Fruit fly (Drosophila melanogaster) whole organism, embryonic: ENCODE data around the gene CG34242.

Experiments
- Aef1 ChIP-seq: fragments of 200-800 bp; sonication (Bioruptor generic); IDR thresholded peaks from 3 replicates; pipeline ENCODE4 v1.3.6; 2022; ENCODE audit warnings: missing biosample characterization, missing genetic modification characterization
- CG11085 ChIP-seq: fragments of 200-800 bp; sonication (Bioruptor generic); IDR thresholded peaks from 2 replicates; pipeline ENCODE4 v1.3.6; 2022; ENCODE audit warnings: missing biosample characterization, missing genetic modification characterization
- CG11093 ChIP-seq: fragments of 200-800 bp; sonication (Bioruptor generic); IDR thresholded peaks from 3 replicates; pipeline ENCODE4 v1.3.6; 2022; ENCODE audit warnings: missing biosample characterization, missing genetic modification characterization
- CG14441 ChIP-seq: fragments of 200-800 bp; sonication (Bioruptor generic); IDR thresholded peaks from 2 replicates; pipeline ENCODE4 v1.3.6; 2022; ENCODE audit warnings: missing biosample characterization, missing genetic modification characterization
- CG14860 ChIP-seq: fragments of 200-800 bp; sonication (Bioruptor generic); IDR thresholded peaks from 3 replicates; pipeline ENCODE4 v1.3.6; 2022; ENCODE audit warnings: missing biosample characterization, missing genetic modification characterization; ENCODE audit not compliant: partially characterized antibody
- CG15514 ChIP-seq: fragments of 200-800 bp; sonication (Bioruptor generic); optimal IDR thresholded peaks from 3 replicates; lab custom pipeline; 2017; ENCODE audit warnings: missing biosample characterization, missing genetic modification characterization, mild to moderate bottlenecking, moderate library complexity, missing genetic modification reagents
- CG16863 ChIP-seq: fragments of 200-800 bp; sonication (Bioruptor generic); optimal IDR thresholded peaks from 3 replicates; lab custom pipeline; 2016; ENCODE audit warnings: missing biosample characterization, missing genetic modification characterization
- CG17612 ChIP-seq: fragments of 200-800 bp; sonication (Bioruptor generic); IDR thresholded peaks from 2 replicates; pipeline ENCODE4 v1.3.6; 2022; ENCODE audit warnings: missing biosample characterization, missing genetic modification characterization
- CG3065 ChIP-seq: fragments of 200-800 bp; sonication (Bioruptor generic); optimal IDR thresholded peaks from 2 replicates; lab custom pipeline; 2016; ENCODE audit warnings: missing biosample characterization, missing genetic modification characterization
- CG3281 ChIP-seq: fragments of 200-800 bp; sonication (Bioruptor generic); optimal IDR thresholded peaks from 3 replicates; lab custom pipeline; 2017; ENCODE audit warnings: missing biosample characterization, mild to moderate bottlenecking, missing genetic modification characterization
- CG3847 ChIP-seq: fragments of 200-800 bp; sonication (Bioruptor generic); IDR thresholded peaks from 2 replicates; pipeline ENCODE4 v1.3.6; 2022; ENCODE audit warnings: missing biosample characterization, missing genetic modification characterization
- CG4282 ChIP-seq: fragments of 200-800 bp; sonication (Bioruptor generic); optimal IDR thresholded peaks from 2 replicates; lab custom pipeline; 2016; ENCODE audit warnings: missing biosample characterization, missing genetic modification characterization
- CG6272 ChIP-seq: fragments of 200-800 bp; sonication (Bioruptor generic); IDR thresholded peaks from 2 replicates; pipeline ENCODE4 v1.3.6; 2022; ENCODE audit warnings: missing biosample characterization, missing genetic modification characterization
- CG6765 ChIP-seq: fragments of 200-800 bp; sonication (Bioruptor generic); optimal IDR thresholded peaks from 3 replicates; lab custom pipeline; 2017; ENCODE audit warnings: missing biosample characterization, mild to moderate bottlenecking, missing genetic modification characterization
- CG6813 ChIP-seq: fragments of 200-800 bp; sonication (Bioruptor generic); optimal IDR thresholded peaks from 2 replicates; lab custom pipeline; 2017; ENCODE audit warnings: missing biosample characterization, missing genetic modification characterization, mild to moderate bottlenecking, moderate library complexity, missing genetic modification reagents
- CG7271 ChIP-seq: fragments of 200-800 bp; sonication (Bioruptor generic); optimal IDR thresholded peaks from 2 replicates; lab custom pipeline; 2018; ENCODE audit warnings: missing biosample characterization, mild to moderate bottlenecking, missing genetic modification characterization, moderate library complexity
- CG7745 ChIP-seq: fragments of 200-800 bp; sonication (Bioruptor generic); optimal IDR thresholded peaks from 2 replicates; lab custom pipeline; 2018; ENCODE audit warnings: missing biosample characterization, mild to moderate bottlenecking, missing genetic modification characterization, moderate library complexity
- CG9932 ChIP-seq: fragments of 200-800 bp; sonication (Bioruptor generic); IDR thresholded peaks from 2 replicates; pipeline ENCODE4 v1.3.6; 2022; ENCODE audit warnings: missing biosample characterization, missing genetic modification characterization
- Dip3 ChIP-seq: fragments of 200-800 bp; sonication (Bioruptor generic); optimal IDR thresholded peaks from 3 replicates; lab custom pipeline; 2016; ENCODE audit warnings: missing biosample characterization, missing genetic modification characterization
- Dp ChIP-seq: fragments of 200-800 bp; sonication (Bioruptor generic); optimal IDR thresholded peaks from 2 replicates; lab custom pipeline; 2018; ENCODE audit warnings: missing biosample characterization, mild to moderate bottlenecking, missing genetic modification characterization, moderate library complexity
- Drgx ChIP-seq: fragments of 200-800 bp; sonication (Bioruptor generic); IDR thresholded peaks from 2 replicates; pipeline ENCODE4 v1.3.6; 2022; ENCODE audit warnings: missing biosample characterization, missing genetic modification characterization
- HLH4C ChIP-seq: fragments of 200-800 bp; sonication (Bioruptor generic); IDR thresholded peaks from 3 replicates; pipeline ENCODE4 v1.3.6; 2022; ENCODE audit warnings: missing biosample characterization, missing genetic modification characterization; ENCODE audit not compliant: partially characterized antibody
- HmgD ChIP-seq: fragments of 200-800 bp; sonication (Bioruptor generic); optimal IDR thresholded peaks from 3 replicates; lab custom pipeline; 2016; ENCODE audit warnings: missing biosample characterization, missing genetic modification characterization
- Hmr ChIP-seq: fragments of 200-800 bp; sonication (Bioruptor generic); optimal IDR thresholded peaks from 3 replicates; lab custom pipeline; 2017; ENCODE audit warnings: mild to moderate bottlenecking, missing biosample characterization, missing genetic modification reagents, missing genetic modification characterization
- Lim3 ChIP-seq: fragments of 200-800 bp; sonication (Bioruptor generic); IDR thresholded peaks from 2 replicates; pipeline ENCODE4 v1.3.6; 2022; ENCODE audit warnings: missing biosample characterization, missing genetic modification characterization
- NFAT ChIP-seq: fragments of 200-800 bp; sonication (Bioruptor generic); IDR thresholded peaks from 2 replicates; pipeline ENCODE4 v1.3.6; 2022; ENCODE audit warnings: missing biosample characterization, missing genetic modification characterization
- Nf-YB ChIP-seq: fragments of 200-800 bp; sonication (Bioruptor generic); optimal IDR thresholded peaks from 3 replicates; lab custom pipeline; 2019; ENCODE audit warnings: missing biosample characterization, mild to moderate bottlenecking, missing genetic modification characterization, moderate library complexity
- Sry-β ChIP-seq: fragments of 200-800 bp; sonication (Bioruptor generic); optimal IDR thresholded peaks from 2 replicates; lab custom pipeline; 2018; ENCODE audit warnings: missing biosample characterization, mild to moderate bottlenecking, missing genetic modification characterization, moderate library complexity
- Ssrp ChIP-seq: fragments of 200-800 bp; sonication (Bioruptor generic); optimal IDR thresholded peaks from 2 replicates; lab custom pipeline; 2018; ENCODE audit warnings: missing biosample characterization, mild to moderate bottlenecking, missing genetic modification characterization, moderate library complexity
- TFAM ChIP-seq: fragments of 200-800 bp; sonication (Bioruptor generic); optimal IDR thresholded peaks from 2 replicates; lab custom pipeline; 2017; ENCODE audit warnings: missing biosample characterization, missing genetic modification characterization, inconsistent platforms
- Vsx1 ChIP-seq: fragments of 200-800 bp; sonication (Bioruptor generic); optimal IDR thresholded peaks from 2 replicates; lab custom pipeline; 2017; ENCODE audit warnings: missing biosample characterization, mild to moderate bottlenecking, missing genetic modification characterization, missing genetic modification reagents
- ab ChIP-seq: fragments of 200-800 bp; sonication (Bioruptor generic); optimal IDR thresholded peaks from 2 replicates; lab custom pipeline; 2016; ENCODE audit warnings: missing biosample characterization, missing genetic modification characterization
- bigmax ChIP-seq: fragments of 200-800 bp; sonication (Bioruptor generic); optimal IDR thresholded peaks from 2 replicates; lab custom pipeline; 2018; ENCODE audit warnings: missing biosample characterization, mild to moderate bottlenecking, missing genetic modification characterization
- cato ChIP-seq: fragments of 200-800 bp; sonication (Bioruptor generic); optimal IDR thresholded peaks from 2 replicates; lab custom pipeline; 2016; ENCODE audit warnings: missing biosample characterization, missing genetic modification characterization, borderline replicate concordance
- danr ChIP-seq: fragments of 200-800 bp; sonication (Bioruptor generic); IDR thresholded peaks from 2 replicates; pipeline ENCODE4 v1.3.6; 2022; ENCODE audit warnings: missing biosample characterization, missing genetic modification characterization
- dmrt99B ChIP-seq: fragments of 200-800 bp; sonication (Bioruptor generic); optimal IDR thresholded peaks from 2 replicates; lab custom pipeline; 2018; ENCODE audit warnings: missing biosample characterization, mild to moderate bottlenecking, missing genetic modification characterization, moderate library complexity
- en ChIP-seq: fragments of 200-800 bp; sonication (Bioruptor generic); optimal IDR thresholded peaks from 2 replicates; lab custom pipeline; 2016; ENCODE audit warnings: missing biosample characterization, missing genetic modification characterization
- eve ChIP-seq, 2 experiments: fragments of >200 bp; optimal IDR thresholded peaks; 2 replicates each; lab custom pipeline; 2017; ENCODE audit warnings: missing biosample characterization in 2 of 2, missing genetic modification characterization in 2 of 2
- fd3F ChIP-seq: fragments of 200-800 bp; sonication (Bioruptor generic); optimal IDR thresholded peaks from 2 replicates; lab custom pipeline; 2018; ENCODE audit warnings: missing biosample characterization, mild to moderate bottlenecking, missing genetic modification characterization, moderate library complexity
- onecut ChIP-seq: fragments of 200-800 bp; sonication (Bioruptor generic); IDR thresholded peaks from 2 replicates; pipeline ENCODE4 v1.3.6; 2022; ENCODE audit warnings: missing biosample characterization, missing genetic modification characterization
- pum ChIP-seq: fragments of 200-800 bp; sonication (Bioruptor generic); optimal IDR thresholded peaks from 2 replicates; lab custom pipeline; 2016; ENCODE audit warnings: missing biosample characterization, missing genetic modification characterization
- scrt ChIP-seq: fragments of 200-800 bp; sonication (Bioruptor generic); optimal IDR thresholded peaks from 2 replicates; lab custom pipeline; 2018; ENCODE audit warnings: missing biosample characterization, mild to moderate bottlenecking, missing genetic modification characterization, moderate library complexity
- sd ChIP-seq: fragments of 200-800 bp; sonication (Bioruptor generic); optimal IDR thresholded peaks from 3 replicates; lab custom pipeline; 2018; ENCODE audit warnings: missing biosample characterization, mild to moderate bottlenecking, missing genetic modification characterization, moderate library complexity
- sisA ChIP-seq: fragments of 200-800 bp; sonication (Bioruptor generic); IDR thresholded peaks from 2 replicates; pipeline ENCODE4 v1.3.6; 2022; ENCODE audit warnings: missing biosample characterization, missing genetic modification characterization
- slou ChIP-seq: fragments of 200-800 bp; sonication (Bioruptor generic); optimal IDR thresholded peaks from 3 replicates; lab custom pipeline; 2016; ENCODE audit warnings: missing biosample characterization, missing genetic modification characterization
- stwl ChIP-seq: fragments of 200-800 bp; sonication (Bioruptor generic); optimal IDR thresholded peaks from 3 replicates; lab custom pipeline; 2018; ENCODE audit warnings: missing biosample characterization, mild to moderate bottlenecking, missing genetic modification characterization, moderate library complexity
- tgo ChIP-seq: fragments of 200-800 bp; sonication (Bioruptor generic); IDR thresholded peaks from 3 replicates; pipeline ENCODE4 v1.3.6; 2022; ENCODE audit warnings: missing biosample characterization, missing genetic modification characterization
- trem ChIP-seq: fragments of 200-800 bp; optimal IDR thresholded peaks from 3 replicates; lab custom pipeline; 2019; ENCODE audit warnings: missing biosample characterization, mild to moderate bottlenecking, missing genetic modification characterization, moderate library complexity
- trh ChIP-seq: fragments of 200-800 bp; sonication (Bioruptor generic); optimal IDR thresholded peaks from 2 replicates; lab custom pipeline; 2016; ENCODE audit warnings: missing biosample characterization, missing genetic modification characterization
- wor ChIP-seq: fragments of 200-800 bp; sonication (Bioruptor generic); IDR thresholded peaks from 2 replicates; pipeline ENCODE4 v1.3.6; 2022; ENCODE audit warnings: missing biosample characterization, missing genetic modification characterization

Gene CG34242

dm6 chr3L:12533392-12534070, at the start of gene CG34242, which contains the start of gene Tsf2 (continued):
- TF ChIP-seq CG6272 (GFP tag; lab: Robert Waterston, UW) (peak; percentile 91), Hmr (no peak), TFAM (no peak), onecut (GFP tag; lab: Robert Waterston, UW) (peak; percentile 50; the same call in 1 of the 2 replicates), tgo (GFP tag; lab: Robert Waterston, UW) (peak; percentile 94), CG6813 (GFP tag; lab: Kevin White, UChicago) (no peak), CG11093 (peak; percentile 75; the same call in 2 of the 3 replicates), danr (GFP tag; lab: Robert Waterston, UW) (peak; percentile 78), sd (tag; lab: Kevin White, UChicago) (no peak), CG16863 (GFP tag; lab: Kevin White, UChicago) (no peak), dmrt99B (tag; lab: Kevin White, UChicago) (peak; percentile 81), Dp (GFP tag; lab: Kevin White, UChicago) (peak; percentile 25), Vsx1 (GFP tag; lab: Kevin White, UChicago) (no peak), Nf-YB (GFP tag; lab: Kevin White, UChicago) (no peak), cato (GFP tag; lab: Kevin White, UChicago) (no peak), CG7271 (tag; lab: Kevin White, UChicago) (peak; percentile 76), en (GFP tag; lab: Kevin White, UChicago) (no peak), sisA (peak; percentile 96), Sry-β (GFP tag; lab: Kevin White, UChicago) (no peak), CG4282 (GFP tag; lab: Kevin White, UChicago) (no peak), CG9932 (GFP tag; lab: Robert Waterston, UW) (peak; percentile 96), ab (GFP tag; lab: Kevin White, UChicago) (no peak), wor (GFP tag; lab: Robert Waterston, UW) (no peak), HLH4C (GFP tag; lab: Robert Waterston, UW) (no peak), stwl (tag; lab: Kevin White, UChicago) (peak; percentile 58), Aef1 (GFP tag; lab: Robert Waterston, UW) (peak; percentile 96), Drgx (GFP tag; lab: Robert Waterston, UW) (peak; percentile 95), CG3847 (GFP tag; lab: Robert Waterston, UW) (peak; percentile 57), CG17612 (GFP tag; lab: Robert Waterston, UW) (peak; percentile 55), slou (GFP tag; lab: Kevin White, UChicago) (no peak), CG7745 (tag; lab: Kevin White, UChicago) (no peak), trem (tag; lab: Kevin White, UChicago) (peak; percentile 88), trh (GFP tag; lab: Kevin White, UChicago) (no peak), NFAT (peak; percentile 85), scrt (peak; percentile 73), bigmax (no peak), CG6765 (no peak), CG3065 (GFP tag; lab: Kevin White, UChicago) (no peak), CG3281 (GFP tag; lab: Kevin White, UChicago) (peak; percentile 71), HmgD (GFP tag; lab: Kevin White, UChicago) (no peak), Dip3 (GFP tag; lab: Kevin White, UChicago) (peak; percentile 34), pum (GFP tag; lab: Kevin White, UChicago) (no peak), CG14860 (no peak), eve (GFP tag; optimal IDR thresholded peaks at IDR 0.05; lab: Kevin White, UChicago) (no peak), Ssrp (tag; lab: Kevin White, UChicago) (peak; percentile 21), CG15514 (GFP tag; lab: Kevin White, UChicago) (peak; percentile 90), CG14441 (GFP tag; lab: Robert Waterston, UW) (peak; percentile 92), Lim3 (GFP tag; lab: Robert Waterston, UW) (peak; percentile 59; the same call in 1 of the 2 replicates), CG11085 (GFP tag; lab: Robert Waterston, UW) (peak; percentile 89), fd3F (peak; percentile 6)
